Worm (Caenorhabditis elegans): ENCODE data around the gene mett-10.
A peak's percentile ranks its signal among the peaks of the same experiment; 100 is the strongest.

mett-10 gene

DNA sequence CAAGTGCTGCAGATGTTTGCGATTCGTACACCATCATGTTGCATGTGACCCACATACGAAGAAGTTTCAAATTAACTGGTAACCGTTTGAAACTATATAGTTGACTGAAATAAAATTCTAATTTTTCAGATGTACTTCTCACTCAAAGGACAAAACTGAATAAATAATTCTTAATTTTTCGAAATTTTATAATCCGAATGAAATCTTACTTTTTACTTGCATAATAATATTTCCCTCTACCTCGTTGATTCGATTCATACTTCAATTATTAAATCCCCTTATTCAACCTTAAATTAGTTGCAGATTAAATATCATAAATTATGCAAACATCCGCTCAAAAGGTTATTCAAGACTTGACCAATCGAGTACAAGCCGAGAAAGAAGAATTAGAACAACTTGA, 28.9 kb upstream of the mett-10 start, which contains the start of gene T16H12.2:
Gene T16H12.2, plus strand, starts transcription at position 301 of the 400 bp plus-strand sequence.
- TF ChIP-seq F13C5.2 (tag; optimal IDR thresholded peaks at IDR 0.05) (no peak), scrt-1 (GFP tag; IDR thresholded peaks at IDR 0.05) (no peak), hmg-4 (GFP tag; optimal IDR thresholded peaks at IDR 0.05) (no peak), flt-1 (GFP tag; IDR thresholded peaks at IDR 0.05) (no peak), pes-1 (GFP tag; IDR thresholded peaks at IDR 0.05) (no peak), tbx-37 (GFP tag; conservative IDR thresholded peaks at IDR 0.05) (no peak), hmbx-1 (tag; optimal IDR thresholded peaks at IDR 0.05) (no peak), tra-4 (tag; optimal IDR thresholded peaks at IDR 0.05) (no peak), ceh-36 (tag; optimal IDR thresholded peaks at IDR 0.05) (no peak)

DNA sequence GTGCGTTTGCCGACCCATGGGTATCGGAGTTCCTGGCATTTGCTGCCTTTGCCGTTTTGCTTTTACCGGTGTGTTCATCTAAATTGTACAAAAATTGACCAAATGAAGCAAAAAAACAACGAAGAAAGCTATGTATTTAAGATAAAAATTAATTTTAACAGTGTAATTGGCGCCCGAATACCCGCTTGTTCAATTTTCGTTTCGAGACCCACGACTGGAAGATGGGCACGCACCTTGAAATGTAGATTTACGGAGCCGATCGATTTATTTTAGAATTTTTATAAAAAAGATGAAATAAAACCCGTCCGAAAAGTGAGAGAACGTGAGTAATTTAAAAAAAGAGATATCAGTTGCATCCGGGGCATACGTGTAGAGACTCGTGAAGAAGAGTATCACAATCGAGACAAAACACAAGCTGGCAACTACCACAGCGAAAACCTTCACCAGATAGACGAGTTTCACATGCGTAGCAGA, 26.3 kb upstream of the mett-10 start, which contains the start of gene hal-2:
Gene hal-2, minus strand, starts transcription at position 424 of the 474 bp plus-strand sequence.
- TF ChIP-seq ets-7 (tag; optimal IDR thresholded peaks at IDR 0.05) (no peak), ama-1 (optimal IDR thresholded peaks at IDR 0.05) (no peak), hmbx-1 (tag; optimal IDR thresholded peaks at IDR 0.05) (no peak), flt-1 (GFP tag; IDR thresholded peaks at IDR 0.05) (no peak), aly-1 (tag; optimal IDR thresholded peaks at IDR 0.05) (no peak), hmg-4 (GFP tag; optimal IDR thresholded peaks at IDR 0.05) (no peak), hnd-1 (tag; optimal IDR thresholded peaks at IDR 0.05) (no peak), ceh-13 (GFP tag; optimal IDR thresholded peaks at IDR 0.05) (no peak), scrt-1 (GFP tag; IDR thresholded peaks at IDR 0.05) (no peak), B0310.2 (tag; optimal IDR thresholded peaks at IDR 0.05) (no peak), ceh-36 (tag; optimal IDR thresholded peaks at IDR 0.05) (no peak), pes-1 (GFP tag; IDR thresholded peaks at IDR 0.05) (no peak), tbx-37 (GFP tag; conservative IDR thresholded peaks at IDR 0.05) (no peak), tra-4 (tag; optimal IDR thresholded peaks at IDR 0.05) (no peak), tbx-11 (GFP tag; IDR thresholded peaks at IDR 0.05) (no peak), sea-1 (GFP tag; conservative IDR thresholded peaks at IDR 0.05) (no peak), F13C5.2 (tag; optimal IDR thresholded peaks at IDR 0.05) (no peak)

DNA sequence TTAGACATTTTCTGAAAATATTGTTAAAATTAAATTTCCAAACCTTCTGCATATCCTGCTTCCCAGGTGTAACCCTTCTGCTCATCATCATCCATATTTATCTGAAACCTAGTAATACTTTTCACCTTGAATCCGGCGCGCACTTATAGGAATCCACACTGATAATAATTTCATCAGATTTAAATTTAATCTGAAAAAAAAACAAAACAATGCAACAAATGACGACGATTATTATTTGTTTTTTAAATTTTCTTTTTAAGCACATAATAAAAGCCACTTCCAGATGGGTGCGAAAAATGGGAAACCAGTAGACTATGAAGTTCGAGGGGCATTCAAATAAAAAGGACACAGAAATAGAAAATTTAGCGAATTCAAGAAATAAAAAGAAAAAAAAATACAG, 24.2 kb upstream of the mett-10 start, which contains the start of gene gtf-2H2C:
Gene gtf-2H2C, minus strand, starts transcription at position 101 of the 400 bp plus-strand sequence.
- TF ChIP-seq hmbx-1 (tag; optimal IDR thresholded peaks at IDR 0.05) (no peak), ama-1 (optimal IDR thresholded peaks at IDR 0.05) (no peak), hnd-1 (tag; optimal IDR thresholded peaks at IDR 0.05) (no peak), scrt-1 (GFP tag; IDR thresholded peaks at IDR 0.05) (no peak), aly-1 (tag; optimal IDR thresholded peaks at IDR 0.05) (no peak), tbx-11 (GFP tag; IDR thresholded peaks at IDR 0.05) (no peak), hmg-4 (GFP tag; optimal IDR thresholded peaks at IDR 0.05) (no peak), ceh-36 (tag; optimal IDR thresholded peaks at IDR 0.05) (no peak)

DNA sequence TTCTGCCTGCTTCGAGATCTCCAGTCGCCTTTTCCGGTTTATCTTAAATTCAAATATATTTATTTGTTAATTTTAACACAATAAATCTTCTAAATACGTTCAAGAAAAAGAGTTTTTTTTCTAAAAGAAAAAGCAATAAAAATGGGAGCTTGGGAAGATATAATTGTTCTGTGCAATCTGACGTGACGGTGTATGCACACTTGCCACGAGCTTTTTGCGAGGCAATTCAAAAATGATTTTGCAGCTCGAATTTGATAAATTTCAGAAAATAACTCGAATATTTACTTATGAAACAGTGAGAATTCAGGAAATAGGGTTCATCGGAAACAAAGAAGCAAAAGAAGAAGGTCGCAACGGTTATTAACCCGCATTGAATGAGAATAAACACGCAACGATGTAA, 21.7 kb upstream of the mett-10 start:
- TF ChIP-seq hnd-1 (tag; optimal IDR thresholded peaks at IDR 0.05) (no peak), scrt-1 (GFP tag; IDR thresholded peaks at IDR 0.05) (no peak), sea-1 (GFP tag; conservative IDR thresholded peaks at IDR 0.05) (no peak), tra-4 (tag; optimal IDR thresholded peaks at IDR 0.05) (no peak), tbx-11 (GFP tag; IDR thresholded peaks at IDR 0.05) (no peak), ama-1 (optimal IDR thresholded peaks at IDR 0.05) (no peak), tbx-37 (GFP tag; conservative IDR thresholded peaks at IDR 0.05) (no peak)

DNA sequence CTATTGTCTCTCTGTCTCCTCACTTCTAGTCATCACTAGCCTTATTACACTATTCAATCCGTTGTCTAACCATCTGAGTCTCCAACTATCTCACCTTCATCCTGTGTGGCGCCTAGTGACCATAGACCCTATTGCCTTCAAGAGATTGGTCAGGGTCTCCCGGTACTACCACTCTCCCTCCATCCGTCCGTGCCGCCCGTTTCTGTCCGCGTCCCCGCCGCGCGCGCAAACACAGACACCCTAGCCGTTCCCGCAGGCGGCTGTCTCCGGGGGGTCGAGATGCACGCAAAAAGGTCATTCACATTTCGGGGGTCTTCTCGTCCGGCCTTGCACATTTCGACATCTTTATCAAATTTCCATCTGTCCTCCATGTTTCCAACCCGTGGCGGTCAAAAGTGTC, 20.3 kb upstream of the mett-10 start:
- TF ChIP-seq F13C5.2 (tag; optimal IDR thresholded peaks at IDR 0.05) (peak; percentile 23), aly-1 (tag; optimal IDR thresholded peaks at IDR 0.05) (peak; percentile 52), tbx-11 (GFP tag; IDR thresholded peaks at IDR 0.05) (no peak), ceh-13 (GFP tag; optimal IDR thresholded peaks at IDR 0.05) (no peak), scrt-1 (GFP tag; IDR thresholded peaks at IDR 0.05) (no peak), flt-1 (GFP tag; IDR thresholded peaks at IDR 0.05) (no peak), B0310.2 (tag; optimal IDR thresholded peaks at IDR 0.05) (no peak), ets-7 (tag; optimal IDR thresholded peaks at IDR 0.05) (no peak), tra-4 (tag; optimal IDR thresholded peaks at IDR 0.05) (no peak), hmbx-1 (tag; optimal IDR thresholded peaks at IDR 0.05) (no peak), sea-1 (GFP tag; conservative IDR thresholded peaks at IDR 0.05) (no peak), tbx-37 (GFP tag; conservative IDR thresholded peaks at IDR 0.05) (no peak), ceh-36 (tag; optimal IDR thresholded peaks at IDR 0.05) (peak; percentile 43), hmg-4 (GFP tag; optimal IDR thresholded peaks at IDR 0.05) (peak; percentile 91), ama-1 (optimal IDR thresholded peaks at IDR 0.05) (no peak), pes-1 (GFP tag; IDR thresholded peaks at IDR 0.05) (no peak), hnd-1 (tag; optimal IDR thresholded peaks at IDR 0.05) (no peak)

DNA sequence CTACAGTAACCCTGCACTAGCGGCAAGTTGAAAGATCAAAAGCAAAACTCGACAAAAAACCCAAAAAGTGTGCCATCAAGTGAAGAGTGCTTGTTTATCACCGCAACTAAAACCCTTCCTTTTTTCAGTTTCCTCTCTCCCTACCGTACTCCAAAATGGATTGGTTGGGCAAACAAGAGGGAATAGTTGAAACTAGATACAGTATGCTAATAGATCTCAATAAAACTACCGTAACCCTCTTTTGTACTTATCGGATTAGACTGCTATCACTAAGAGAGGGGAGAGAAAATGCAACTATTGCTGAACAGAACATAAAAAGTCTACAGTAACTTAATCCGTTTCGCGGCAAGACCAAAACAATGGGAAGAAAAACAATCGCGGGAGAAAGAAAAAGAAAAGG, 19.5 kb upstream of the mett-10 start:
- TF ChIP-seq flt-1 (GFP tag; IDR thresholded peaks at IDR 0.05) (no peak), hnd-1 (tag; optimal IDR thresholded peaks at IDR 0.05) (no peak), B0310.2 (tag; optimal IDR thresholded peaks at IDR 0.05) (no peak), aly-1 (tag; optimal IDR thresholded peaks at IDR 0.05) (no peak), hmg-4 (GFP tag; optimal IDR thresholded peaks at IDR 0.05) (no peak), tbx-37 (GFP tag; conservative IDR thresholded peaks at IDR 0.05) (no peak), ceh-36 (tag; optimal IDR thresholded peaks at IDR 0.05) (no peak), pes-1 (GFP tag; IDR thresholded peaks at IDR 0.05) (no peak), ama-1 (optimal IDR thresholded peaks at IDR 0.05) (no peak), ceh-13 (GFP tag; optimal IDR thresholded peaks at IDR 0.05) (no peak), scrt-1 (GFP tag; IDR thresholded peaks at IDR 0.05) (no peak), sea-1 (GFP tag; conservative IDR thresholded peaks at IDR 0.05) (no peak), tra-4 (tag; optimal IDR thresholded peaks at IDR 0.05) (no peak), hmbx-1 (tag; optimal IDR thresholded peaks at IDR 0.05) (no peak), tbx-11 (GFP tag; IDR thresholded peaks at IDR 0.05) (no peak), ets-7 (tag; optimal IDR thresholded peaks at IDR 0.05) (no peak), F13C5.2 (tag; optimal IDR thresholded peaks at IDR 0.05) (no peak)

DNA sequence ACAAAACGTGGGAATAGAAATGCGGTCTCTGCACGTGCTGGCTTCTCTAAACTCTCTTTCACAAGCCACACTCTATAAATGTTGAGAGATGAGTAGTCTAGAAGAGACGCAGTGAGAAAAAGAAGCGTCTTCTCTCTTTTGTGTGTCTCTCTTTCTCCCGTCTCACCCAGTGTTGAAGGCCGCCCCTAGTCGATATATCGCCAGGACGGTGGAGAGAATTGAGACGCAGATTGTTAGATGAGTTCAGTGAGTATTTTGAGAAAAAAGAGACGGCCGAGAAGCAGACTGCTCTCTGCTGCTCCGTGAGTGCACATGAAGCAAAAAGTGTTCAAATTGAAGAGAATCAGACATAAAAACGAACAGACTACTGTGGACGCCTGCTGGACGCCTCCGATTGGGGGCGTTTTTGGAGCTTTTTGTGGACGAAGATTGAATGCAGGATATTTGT, 18.3 kb upstream of the mett-10 start:
- TF ChIP-seq tra-4 (tag; optimal IDR thresholded peaks at IDR 0.05) (no peak), tbx-11 (GFP tag; IDR thresholded peaks at IDR 0.05) (no peak), scrt-1 (GFP tag; IDR thresholded peaks at IDR 0.05) (no peak), ceh-36 (tag; optimal IDR thresholded peaks at IDR 0.05) (no peak), hnd-1 (tag; optimal IDR thresholded peaks at IDR 0.05) (no peak), tbx-37 (GFP tag; conservative IDR thresholded peaks at IDR 0.05) (no peak), hmbx-1 (tag; optimal IDR thresholded peaks at IDR 0.05) (no peak), hmg-4 (GFP tag; optimal IDR thresholded peaks at IDR 0.05) (peak; percentile 57)
